Worm (Caenorhabditis elegans): Measurements from ENCODE around the gene fbxb-102.

DNA sequence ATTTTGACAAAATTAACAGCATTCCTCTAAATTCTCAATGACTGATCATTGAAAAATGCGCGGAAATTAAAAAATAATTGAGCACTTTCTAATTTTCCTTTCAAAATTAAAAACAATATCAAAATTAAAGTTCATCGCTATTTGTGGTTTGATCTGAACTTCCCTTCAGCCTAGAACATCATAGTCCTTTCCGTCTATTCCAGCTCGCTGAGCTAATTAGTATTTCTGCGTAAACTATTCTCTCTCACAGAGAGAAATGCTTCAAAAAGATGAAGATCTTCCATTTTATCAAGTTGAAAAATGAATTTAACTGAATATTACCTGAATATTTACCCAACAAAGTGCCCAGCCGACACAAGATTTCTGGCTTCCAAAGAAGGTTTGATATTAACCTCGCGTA lies 24.3 kb downstream of the fbxb-102 start, which contains the start of gene srh-68:
- no peak for TF ChIP-seq nfya-1 (tag; optimal IDR thresholded peaks at IDR 0.05; ENCODE audit: borderline replicate concordance, insufficient read depth)
- no peak for TF ChIP-seq nhr-27 (tag; optimal IDR thresholded peaks at IDR 0.05)
- TF ChIP-seq madf-6 (GFP tag; IDR thresholded peaks at IDR 0.05): no peak
- TF ChIP-seq bed-1 (GFP tag; IDR thresholded peaks at IDR 0.05): no peak
- TF ChIP-seq ceh-100 (GFP tag; IDR thresholded peaks at IDR 0.05): no peak
- no peak for TF ChIP-seq let-526 (GFP tag; IDR thresholded peaks at IDR 0.05)
- TF ChIP-seq nhr-179 (tag; optimal IDR thresholded peaks at IDR 0.05): no peak
